Fruit fly (Drosophila melanogaster) whole organism, embryonic: ENCODE results near the gene Max.

ENCODE experiments used
- Atf6 ChIP-seq: fragments of 200-800 bp; sonication (Bioruptor generic); IDR thresholded peaks from 2 replicates; pipeline ENCODE4 v1.3.6; 2022; ENCODE audit warnings: missing biosample characterization, missing genetic modification characterization
- CG10267 ChIP-seq: fragments of 200-800 bp; sonication (Bioruptor generic); optimal IDR thresholded peaks from 2 replicates; lab custom pipeline; 2018; ENCODE audit warnings: missing biosample characterization, mild to moderate bottlenecking, missing genetic modification characterization, moderate library complexity
- CG11560 ChIP-seq: fragments of 200-800 bp; sonication (Bioruptor generic); IDR thresholded peaks from 3 replicates; pipeline ENCODE4 v1.3.6; 2022; ENCODE audit warnings: missing biosample characterization, missing genetic modification characterization
- CG12769 ChIP-seq: fragments of 200-800 bp; sonication (Bioruptor generic); optimal IDR thresholded peaks from 2 replicates; lab custom pipeline; 2019; ENCODE audit warnings: missing biosample characterization, mild to moderate bottlenecking, missing genetic modification characterization, moderate library complexity
- CG1529 ChIP-seq: fragments of 200-800 bp; sonication (Bioruptor generic); optimal IDR thresholded peaks from 3 replicates; lab custom pipeline; 2018; ENCODE audit warnings: missing biosample characterization, missing genetic modification characterization
- CG18262 ChIP-seq: fragments of 200-800 bp; optimal IDR thresholded peaks from 3 replicates; lab custom pipeline; 2019; ENCODE audit warnings: missing biosample characterization, mild to moderate bottlenecking, missing genetic modification characterization, moderate library complexity
- CG18599 ChIP-seq: fragments of 200-800 bp; sonication (Bioruptor generic); optimal IDR thresholded peaks from 3 replicates; lab custom pipeline; 2017; ENCODE audit warnings: missing biosample characterization, missing genetic modification characterization, mild to moderate bottlenecking, moderate library complexity, missing genetic modification reagents
- CG30403 ChIP-seq: fragments of 200-800 bp; sonication (Bioruptor generic); optimal IDR thresholded peaks from 3 replicates; lab custom pipeline; 2016; ENCODE audit warnings: missing biosample characterization, missing genetic modification characterization
- CG31365 ChIP-seq: fragments of 200-800 bp; sonication (Bioruptor generic); optimal IDR thresholded peaks from 2 replicates; lab custom pipeline; 2018; ENCODE audit warnings: missing biosample characterization, mild to moderate bottlenecking, missing genetic modification characterization
- CG3726 ChIP-seq: fragments of 200-800 bp; sonication (Bioruptor generic); IDR thresholded peaks from 3 replicates; pipeline ENCODE4, ENCODE4 v1.3.6; 2022; ENCODE audit warnings: missing biosample characterization, missing genetic modification characterization
- CG4854 ChIP-seq: fragments of 200-800 bp; sonication (Bioruptor generic); optimal IDR thresholded peaks from 2 replicates; lab custom pipeline; 2016; ENCODE audit warnings: missing biosample characterization, missing genetic modification characterization, inconsistent platforms
- CG6175 ChIP-seq: fragments of 200-800 bp; sonication (Bioruptor generic); IDR thresholded peaks from 3 replicates; pipeline ENCODE4 v1.3.6; 2022; ENCODE audit warnings: missing biosample characterization, missing genetic modification characterization
- CG6683 ChIP-seq: fragments of 200-800 bp; sonication (Bioruptor generic); optimal IDR thresholded peaks from 2 replicates; lab custom pipeline; 2017; ENCODE audit warnings: missing biosample characterization, mild to moderate bottlenecking, missing genetic modification characterization, missing genetic modification reagents
- CG8388 ChIP-seq: fragments of 200-800 bp; sonication (Bioruptor generic); optimal IDR thresholded peaks from 2 replicates; lab custom pipeline; 2019; ENCODE audit warnings: missing biosample characterization, mild to moderate bottlenecking, missing genetic modification characterization, moderate library complexity
- CG8478 ChIP-seq: fragments of >200 bp; optimal IDR thresholded peaks from 2 replicates; lab custom pipeline; 2018
- CG9609 ChIP-seq: fragments of 200-800 bp; sonication (Bioruptor generic); optimal IDR thresholded peaks from 3 replicates; lab custom pipeline; 2016; ENCODE audit warnings: missing biosample characterization, missing genetic modification characterization
- CG9932 ChIP-seq: fragments of 200-800 bp; sonication (Bioruptor generic); IDR thresholded peaks from 2 replicates; pipeline ENCODE4 v1.3.6; 2022; ENCODE audit warnings: missing biosample characterization, missing genetic modification characterization
- Chrac-16 ChIP-seq: fragments of 200-800 bp; sonication (Bioruptor generic); optimal IDR thresholded peaks from 3 replicates; lab custom pipeline; 2016; ENCODE audit warnings: missing biosample characterization, missing genetic modification characterization
- D19B ChIP-seq: fragments of 200-800 bp; sonication (Bioruptor generic); optimal IDR thresholded peaks from 2 replicates; lab custom pipeline; 2017; ENCODE audit warnings: missing biosample characterization, mild to moderate bottlenecking, missing genetic modification characterization
- Dref ChIP-seq: fragments of 200-800 bp; sonication (Bioruptor generic); IDR thresholded peaks from 2 replicates; pipeline ENCODE4 v1.3.6; 2022; ENCODE audit warnings: missing biosample characterization, missing genetic modification characterization
- E2f1 ChIP-seq: fragments of 200-800 bp; sonication (Bioruptor generic); IDR thresholded peaks from 2 replicates; pipeline ENCODE4 v1.3.6; 2022; ENCODE audit warnings: missing biosample characterization, missing genetic modification characterization
- E2f2 ChIP-seq: fragments of 200-800 bp; sonication (Bioruptor generic); IDR thresholded peaks from 2 replicates; pipeline ENCODE4 v1.3.6; 2022; ENCODE audit warnings: missing biosample characterization, missing genetic modification characterization
- Ets97D ChIP-seq: fragments of 200-800 bp; sonication (Bioruptor generic); optimal IDR thresholded peaks from 3 replicates; lab custom pipeline; 2016; ENCODE audit warnings: missing biosample characterization, missing genetic modification characterization
- Hr39 ChIP-seq: fragments of >200 bp; optimal IDR thresholded peaks from 2 replicates; lab custom pipeline; 2017
- Lhr ChIP-seq: fragments of 200-800 bp; sonication (Bioruptor generic); optimal IDR thresholded peaks from 3 replicates; lab custom pipeline; 2017; ENCODE audit warnings: mild to moderate bottlenecking, missing biosample characterization, missing genetic modification reagents, missing genetic modification characterization
- NC2β ChIP-seq: fragments of 200-800 bp; sonication (Bioruptor generic); optimal IDR thresholded peaks from 2 replicates; lab custom pipeline; 2016; ENCODE audit warnings: missing biosample characterization, missing genetic modification characterization
- Nf-YA ChIP-seq: fragments of 200-800 bp; sonication (Bioruptor generic); IDR thresholded peaks from 2 replicates; pipeline ENCODE4 v1.3.6; 2022; ENCODE audit warnings: missing biosample characterization, missing genetic modification characterization
- Ssrp ChIP-seq: fragments of 200-800 bp; sonication (Bioruptor generic); optimal IDR thresholded peaks from 2 replicates; lab custom pipeline; 2018; ENCODE audit warnings: missing biosample characterization, mild to moderate bottlenecking, missing genetic modification characterization, moderate library complexity
- Tbp ChIP-seq: fragments of >200 bp; optimal IDR thresholded peaks from 2 replicates; lab custom pipeline; 2018; ENCODE audit warnings: missing biosample characterization, missing genetic modification characterization
- YL-1 ChIP-seq: fragments of 200-800 bp; sonication (Bioruptor generic); optimal IDR thresholded peaks from 3 replicates; lab custom pipeline; 2017; ENCODE audit warnings: missing biosample characterization, mild to moderate bottlenecking, missing genetic modification characterization
- al ChIP-seq: fragments of 200-800 bp; sonication (Bioruptor generic); IDR thresholded peaks from 2 replicates; pipeline ENCODE4 v1.3.6; 2022; ENCODE audit warnings: missing biosample characterization, missing genetic modification characterization
- cad ChIP-seq: fragments of >200 bp; optimal IDR thresholded peaks from 2 replicates; lab custom pipeline; 2017; ENCODE audit warnings: missing biosample characterization, missing genetic modification characterization
- chinmo ChIP-seq: fragments of 200-800 bp; sonication (Bioruptor generic); IDR thresholded peaks from 4 replicates; pipeline ENCODE4 v1.3.6; 2022; ENCODE audit warnings: missing biosample characterization, missing genetic modification characterization; ENCODE audit not compliant: partially characterized antibody
- cwo ChIP-seq: fragments of 200-800 bp; sonication (Bioruptor generic); optimal IDR thresholded peaks from 3 replicates; lab custom pipeline; 2017; ENCODE audit warnings: missing biosample characterization, missing genetic modification characterization, mild to moderate bottlenecking, moderate library complexity, missing genetic modification reagents
- da ChIP-seq: fragments of 200-800 bp; sonication (Bioruptor generic); optimal IDR thresholded peaks from 2 replicates; lab custom pipeline; 2016; ENCODE audit warnings: missing biosample characterization, missing genetic modification characterization
- disco-r ChIP-seq: fragments of 200-800 bp; sonication (Bioruptor generic); optimal IDR thresholded peaks from 2 replicates; lab custom pipeline; 2016; ENCODE audit warnings: missing biosample characterization, missing genetic modification characterization
- en ChIP-seq: fragments of 200-800 bp; sonication (Bioruptor generic); optimal IDR thresholded peaks from 2 replicates; lab custom pipeline; 2016; ENCODE audit warnings: missing biosample characterization, missing genetic modification characterization
- gfzf ChIP-seq: fragments of 200-800 bp; sonication (Bioruptor generic); optimal IDR thresholded peaks from 2 replicates; lab custom pipeline; 2016; ENCODE audit warnings: missing biosample characterization, mild to moderate bottlenecking, missing genetic modification characterization, moderate library complexity
- ham ChIP-seq: fragments of 200-800 bp; sonication (Bioruptor generic); IDR thresholded peaks from 2 replicates; pipeline ENCODE4 v1.3.6; 2022; ENCODE audit warnings: missing biosample characterization, missing genetic modification characterization
- ind ChIP-seq: fragments of 200-800 bp; sonication (Bioruptor generic); optimal IDR thresholded peaks from 3 replicates; lab custom pipeline; 2016; ENCODE audit warnings: missing biosample characterization, missing genetic modification characterization
- jumu ChIP-seq: fragments of 200-800 bp; sonication (Bioruptor generic); optimal IDR thresholded peaks from 3 replicates; lab custom pipeline; 2016; ENCODE audit warnings: missing biosample characterization, missing genetic modification characterization
- p53 ChIP-seq: fragments of 200-800 bp; sonication (Bioruptor generic); optimal IDR thresholded peaks from 2 replicates; lab custom pipeline; 2016; ENCODE audit warnings: missing biosample characterization, missing genetic modification characterization
- peb ChIP-seq: fragments of 200-800 bp; sonication (Bioruptor generic); IDR thresholded peaks from 2 replicates; pipeline ENCODE4 v1.3.6; 2022; ENCODE audit warnings: missing biosample characterization, missing genetic modification characterization
- pfk ChIP-seq: fragments of 200-800 bp; sonication (Bioruptor generic); optimal IDR thresholded peaks from 2 replicates; lab custom pipeline; 2018; ENCODE audit warnings: missing biosample characterization, mild to moderate bottlenecking, missing genetic modification characterization, moderate library complexity
- salm ChIP-seq: fragments of 200-800 bp; sonication (Bioruptor generic); optimal IDR thresholded peaks from 2 replicates; lab custom pipeline; 2018; ENCODE audit warnings: missing biosample characterization, mild to moderate bottlenecking, missing genetic modification characterization
- sima ChIP-seq: fragments of 200-800 bp; sonication (Bioruptor generic); optimal IDR thresholded peaks from 2 replicates; lab custom pipeline; 2016; ENCODE audit warnings: missing biosample characterization, missing genetic modification characterization
- ssp ChIP-seq: fragments of 200-800 bp; sonication (Bioruptor generic); IDR thresholded peaks from 2 replicates; pipeline ENCODE4 v1.3.6; 2022; ENCODE audit warnings: missing biosample characterization, missing genetic modification characterization
- sug ChIP-seq: fragments of 200-800 bp; optimal IDR thresholded peaks from 2 replicates; lab custom pipeline; 2019; ENCODE audit warnings: missing biosample characterization, mild to moderate bottlenecking, missing genetic modification characterization, moderate library complexity
- tna ChIP-seq: fragments of 200-800 bp; sonication (Bioruptor generic); IDR thresholded peaks from 2 replicates; pipeline ENCODE4 v1.3.6; 2022; ENCODE audit warnings: missing biosample characterization, missing genetic modification characterization; ENCODE audit not compliant: partially characterized antibody
- vfl ChIP-seq: fragments of 200-800 bp; sonication (Bioruptor generic); optimal IDR thresholded peaks from 2 replicates; lab custom pipeline; 2016; ENCODE audit warnings: missing biosample characterization, missing genetic modification characterization
- vnd ChIP-seq: fragments of 200-800 bp; sonication (Bioruptor generic); IDR thresholded peaks from 3 replicates; pipeline ENCODE4 v1.3.6; 2022; ENCODE audit warnings: missing biosample characterization, missing genetic modification characterization; ENCODE audit not compliant: partially characterized antibody

Gene Max

DNA sequence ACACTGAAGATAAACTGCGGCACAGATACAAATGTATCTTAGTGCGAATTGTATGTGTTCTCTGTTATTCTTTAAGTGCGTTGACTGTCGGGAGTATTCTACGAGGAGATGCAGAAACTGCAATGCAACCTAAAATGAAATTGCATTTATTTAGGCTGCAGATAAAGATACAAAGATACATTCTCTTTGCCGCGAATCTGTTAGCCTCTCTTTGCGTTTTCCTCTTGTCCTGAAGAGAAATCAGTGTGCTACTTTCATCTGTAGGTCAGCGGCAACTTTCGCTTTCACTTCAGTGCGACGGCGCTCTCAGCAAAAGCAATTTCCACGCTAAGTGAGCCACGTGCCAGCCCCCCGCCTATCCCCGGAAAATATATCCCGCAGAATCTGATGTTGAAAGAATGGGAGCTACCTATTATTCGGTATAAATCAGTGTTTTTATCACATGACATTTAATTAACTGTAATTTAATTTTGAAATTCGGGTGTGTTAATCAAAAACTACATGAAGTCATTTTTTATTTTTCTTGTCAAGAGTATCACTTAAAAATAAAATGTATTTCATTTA, 29.3 kb upstream of the Max start (continued):
- TF ChIP-seq Nf-YA (GFP tag; lab: Robert Waterston, UW) (no peak), CG4854 (GFP tag; lab: Kevin White, UChicago) (no peak), CG8388 (GFP tag; lab: Kevin White, UChicago) (no peak), NC2β (GFP tag; lab: Kevin White, UChicago) (no peak), Tbp (GFP tag; lab: Kevin White, UChicago) (no peak), CG31365 (no peak), tna (GFP tag; lab: Robert Waterston, UW) (no peak), gfzf (no peak), CG9609 (GFP tag; lab: Kevin White, UChicago) (no peak), CG6175 (GFP tag; lab: Robert Waterston, UW) (no peak), CG10267 (tag; lab: Kevin White, UChicago) (no peak), chinmo (GFP tag; lab: Robert Waterston, UW) (no peak), sug (no peak), ind (GFP tag; lab: Kevin White, UChicago) (no peak), cwo (GFP tag; lab: Kevin White, UChicago) (no peak), Hr39 (lab: Kevin White, UChicago) (no peak), disco-r (GFP tag; lab: Kevin White, UChicago) (no peak), en (GFP tag; lab: Kevin White, UChicago) (no peak), CG11560 (no peak), Ets97D (no peak), Dref (GFP tag; lab: Robert Waterston, UW) (no peak), D19B (GFP tag; lab: Kevin White, UChicago) (peak; percentile 70), CG9932 (no peak), salm (tag; lab: Kevin White, UChicago) (no peak), CG3726 (GFP tag; lab: Robert Waterston, UW) (no peak), CG18262 (tag; lab: Kevin White, UChicago) (no peak), p53 (GFP tag; lab: Kevin White, UChicago) (no peak), CG1529 (no peak)

DNA sequence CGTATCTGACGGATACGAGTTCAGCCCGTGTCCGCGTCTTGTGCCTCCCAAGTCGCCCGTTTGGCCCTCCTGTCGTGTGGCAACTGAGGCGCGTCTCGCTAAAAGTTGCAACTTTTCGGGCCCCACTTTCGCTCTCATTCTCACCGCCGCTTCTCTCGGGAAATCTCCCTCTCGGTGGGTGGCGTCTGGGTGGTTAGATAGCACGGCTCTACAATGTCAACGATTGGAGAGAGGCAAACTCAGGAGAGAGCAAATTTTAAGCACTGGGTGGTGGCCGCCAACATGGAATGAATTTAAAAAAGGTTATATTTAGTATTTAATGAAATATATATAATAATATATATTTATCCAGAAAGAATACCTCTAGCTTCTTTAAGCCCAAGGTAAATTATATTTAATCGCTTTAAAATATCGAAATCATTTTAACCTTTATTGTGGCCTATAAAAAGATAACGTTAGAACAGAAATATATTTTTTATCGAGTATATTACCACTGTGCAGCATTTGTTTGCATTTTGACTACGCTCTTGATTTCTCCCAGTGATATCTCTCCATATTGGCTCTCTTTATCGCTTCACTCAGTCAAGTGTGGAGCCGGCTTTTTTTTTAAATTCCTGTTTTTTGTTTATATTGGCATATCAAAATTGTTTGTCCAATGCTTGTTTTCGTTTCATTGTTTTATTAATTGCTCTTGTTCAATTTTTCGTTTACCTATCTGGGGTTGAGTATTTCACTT, 28.6 kb upstream of the Max start, which contains the start of gene Gbs-76A:
Gene Gbs-76A (minus strand): TSS at position 327 of the 736 bp plus-strand sequence.
- TF ChIP-seq Atf6, result peak; percentile 68
- peak; percentile 67 for TF ChIP-seq al
- peak; percentile 93 for TF ChIP-seq CG18599 (GFP tag; lab: Kevin White, UChicago)
- 0 out of 3 replicates have a peak, but pooled peaks have one; percentile 35 for TF ChIP-seq vnd (GFP tag; lab: Robert Waterston, UW)
- no peak for TF ChIP-seq vfl (GFP tag; lab: Kevin White, UChicago)
- no peak for TF ChIP-seq CG12769 (tag; lab: Kevin White, UChicago)
- no peak for TF ChIP-seq CG9609 (GFP tag; lab: Kevin White, UChicago)
- peak; percentile 67; the same call in 1 of the 2 replicates for TF ChIP-seq E2f2 (GFP tag; lab: Robert Waterston, UW)
- peak; percentile 34 for TF ChIP-seq YL-1 (GFP tag; lab: Kevin White, UChicago)
- peak; percentile 56 for TF ChIP-seq ssp (GFP tag; lab: Robert Waterston, UW)
- 0 out of 4 replicates have a peak, but pooled peaks have one; percentile 62 for TF ChIP-seq chinmo (GFP tag; lab: Robert Waterston, UW)
- TF ChIP-seq sima (GFP tag; lab: Kevin White, UChicago), result no peak
- no peak for TF ChIP-seq peb (GFP tag; lab: Robert Waterston, UW)
- TF ChIP-seq CG8478 (lab: Kevin White, UChicago), result no peak
- TF ChIP-seq cad (GFP tag; lab: Kevin White, UChicago), result no peak
- peak; percentile 28 for TF ChIP-seq pfk
- TF ChIP-seq da (GFP tag; lab: Kevin White, UChicago), result no peak
- no peak for TF ChIP-seq ham (GFP tag; lab: Robert Waterston, UW)
- peak; percentile 83 for TF ChIP-seq Ssrp
- peak; percentile 51 for TF ChIP-seq CG30403 (GFP tag; lab: Kevin White, UChicago)
- TF ChIP-seq CG6683 (GFP tag; lab: Kevin White, UChicago), result peak; percentile 79
- TF ChIP-seq Chrac-16 (GFP tag; lab: Kevin White, UChicago), result peak; percentile 38
- peak; percentile 28 for TF ChIP-seq Lhr (GFP tag; lab: Kevin White, UChicago)
- TF ChIP-seq E2f1 (GFP tag; lab: Robert Waterston, UW), result peak; percentile 53
- TF ChIP-seq jumu (GFP tag; lab: Kevin White, UChicago), result no peak
